Worm (Caenorhabditis elegans): ENCODE results near the gene F13E9.5.

The F13E9.5 gene

ce11 chrIV:10918877-10919560, 34.9 kb upstream of the F13E9.5 start:
- TF ChIP-seq unc-55 (GFP tag; optimal IDR thresholded peaks at IDR 0.05) (peak; percentile 82), nhr-12 (tag; optimal IDR thresholded peaks at IDR 0.05) (no peak), gmeb-1 (tag; optimal IDR thresholded peaks at IDR 0.05) (peak; percentile 65), snpc-4 (tag; optimal IDR thresholded peaks at IDR 0.05) (peak; percentile 57), dmd-4 (tag; optimal IDR thresholded peaks at IDR 0.05) (no peak), blmp-1 (tag; optimal IDR thresholded peaks at IDR 0.05; ENCODE audit: insufficient read depth) (peak; percentile 40), nhr-11 (tag; optimal IDR thresholded peaks at IDR 0.05) (no peak), fos-1 (tag; optimal IDR thresholded peaks at IDR 0.05) (peak; percentile 58), egl-27 (tag; optimal IDR thresholded peaks at IDR 0.05) (peak; percentile 51), C34F6.9 (tag; optimal IDR thresholded peaks at IDR 0.05) (peak; percentile 96), zag-1 (tag; optimal IDR thresholded peaks at IDR 0.05) (peak; percentile 37), unc-62 (GFP tag; optimal IDR thresholded peaks at IDR 0.05) (no peak), lin-11 (tag; optimal IDR thresholded peaks at IDR 0.05) (peak; percentile 87), alr-1 (tag; optimal IDR thresholded peaks at IDR 0.05) (no peak), nhr-10 (tag; optimal IDR thresholded peaks at IDR 0.05) (peak; percentile 11), nhr-129 (tag; optimal IDR thresholded peaks at IDR 0.05) (peak; percentile 87), ztf-1 (GFP tag; conservative IDR thresholded peaks at IDR 0.05) (no peak), ZK546.5 (tag; optimal IDR thresholded peaks at IDR 0.05) (no peak), ztf-4 (tag; optimal IDR thresholded peaks at IDR 0.05) (peak; percentile 26), ceh-82 (tag; optimal IDR thresholded peaks at IDR 0.05) (peak; percentile 19), crh-2 (tag; optimal IDR thresholded peaks at IDR 0.05) (peak; percentile 84), sem-4 (tag; optimal IDR thresholded peaks at IDR 0.05) (peak; percentile 58), sma-3 (GFP tag; optimal IDR thresholded peaks at IDR 0.05) (peak; percentile 76), nhr-237 (tag; optimal IDR thresholded peaks at IDR 0.05) (no peak), nhr-6 (tag; optimal IDR thresholded peaks at IDR 0.05) (peak; percentile 60), ama-1 (optimal IDR thresholded peaks at IDR 0.05) (peak; percentile 74), ceh-16 (tag; optimal IDR thresholded peaks at IDR 0.05) (peak; percentile 45), mdl-1 (tag; optimal IDR thresholded peaks at IDR 0.05) (peak in 1 of 2 experiments; percentile 77), F13H6.1 (tag; optimal IDR thresholded peaks at IDR 0.05) (peak; percentile 92), sma-9 (GFP tag; optimal IDR thresholded peaks at IDR 0.05) (peak; percentile 72), sma-9 (tag; optimal IDR thresholded peaks at IDR 0.05) (no peak), Y55F3AM.14 (GFP tag; optimal IDR thresholded peaks at IDR 0.05) (peak; percentile 17), lsy-2 (tag; optimal IDR thresholded peaks at IDR 0.05) (peak; percentile 40 to 80), R02D3.7 (tag; optimal IDR thresholded peaks at IDR 0.05) (no peak), nhr-21 (tag; optimal IDR thresholded peaks at IDR 0.05) (peak; percentile 61), mab-5 (tag; optimal IDR thresholded peaks at IDR 0.05) (peak; percentile 84), nhr-25 (tag; optimal IDR thresholded peaks at IDR 0.05) (peak; percentile 58), lin-13 (GFP tag; optimal IDR thresholded peaks at IDR 0.05) (peak; percentile 50)

- peak; percentile 69 for TF ChIP-seq ceh-16 (tag; optimal IDR thresholded peaks at IDR 0.05)
- TF ChIP-seq nhr-21 (tag; optimal IDR thresholded peaks at IDR 0.05), result no peak
- TF ChIP-seq elt-3 (tag; optimal IDR thresholded peaks at IDR 0.05), result no peak
- TF ChIP-seq dmd-4 (tag; optimal IDR thresholded peaks at IDR 0.05), result no peak
- no peak for TF ChIP-seq C34F6.9 (tag; optimal IDR thresholded peaks at IDR 0.05)
- no peak for TF ChIP-seq ztf-1 (GFP tag; conservative IDR thresholded peaks at IDR 0.05)
- peak; percentile 49 for TF ChIP-seq elt-1 (tag; optimal IDR thresholded peaks at IDR 0.05)
- TF ChIP-seq nhr-11 (tag; optimal IDR thresholded peaks at IDR 0.05), result no peak
- TF ChIP-seq sem-4 (tag; optimal IDR thresholded peaks at IDR 0.05), result no peak
- no peak for TF ChIP-seq nhr-23 (tag; optimal IDR thresholded peaks at IDR 0.05)
- TF ChIP-seq mdl-1 (tag; optimal IDR thresholded peaks at IDR 0.05), result no peak
- no peak for TF ChIP-seq ztf-4 (tag; optimal IDR thresholded peaks at IDR 0.05)
- TF ChIP-seq sma-9 (GFP tag; optimal IDR thresholded peaks at IDR 0.05), result no peak
- no peak for TF ChIP-seq sma-9 (tag; optimal IDR thresholded peaks at IDR 0.05)
- no peak for TF ChIP-seq nhr-77 (tag; optimal IDR thresholded peaks at IDR 0.05)
- no peak for TF ChIP-seq alr-1 (tag; optimal IDR thresholded peaks at IDR 0.05)
- TF ChIP-seq ama-1 (optimal IDR thresholded peaks at IDR 0.05), result no peak
These were observed 32.0 kb upstream of the F13E9.5 start for ce11 chrIV:10916134-10916533.
